Worm (Caenorhabditis elegans): Measurements from ENCODE around the gene F12F6.1.

ce11 chrIV:11584853-11585252, 1.1 kb downstream of the F12F6.1 start:
- no peak for TF ChIP-seq nhr-237 (tag; optimal IDR thresholded peaks at IDR 0.05)
- no peak for TF ChIP-seq ztf-11 (tag; optimal IDR thresholded peaks at IDR 0.05)
- no peak for TF ChIP-seq M03D4.4 (tag; optimal IDR thresholded peaks at IDR 0.05)
- no peak for TF ChIP-seq nhr-28 (tag; optimal IDR thresholded peaks at IDR 0.05)
- no peak for TF ChIP-seq ceh-83 (GFP tag; optimal IDR thresholded peaks at IDR 0.05)
- TF ChIP-seq nhr-12 (tag; optimal IDR thresholded peaks at IDR 0.05): no peak
- TF ChIP-seq snpc-4 (tag; optimal IDR thresholded peaks at IDR 0.05): no peak
- no peak for TF ChIP-seq elt-1 (tag; optimal IDR thresholded peaks at IDR 0.05; ENCODE audit: borderline replicate concordance, insufficient read depth)
